Fruit fly (Drosophila melanogaster) whole organism, embryonic: ENCODE measurements around the gene CG5565.
A peak's percentile ranks its signal among the peaks of the same experiment; 100 is the strongest.

Experiments
- B-H1 ChIP-seq: fragments of 200-800 bp; sonication (Bioruptor generic); IDR thresholded peaks from 3 replicates; pipeline ENCODE4 v1.3.6; 2022; ENCODE audit warnings: missing biosample characterization, missing genetic modification characterization
- CG10274 ChIP-seq: fragments of 200-800 bp; sonication (Bioruptor generic); optimal IDR thresholded peaks from 3 replicates; lab custom pipeline; 2017; ENCODE audit warnings: missing biosample characterization, mild to moderate bottlenecking, missing genetic modification characterization
- CG10565 ChIP-seq: fragments of 200-800 bp; sonication (Bioruptor generic); optimal IDR thresholded peaks from 3 replicates; lab custom pipeline; 2016; ENCODE audit warnings: missing biosample characterization, mild to moderate bottlenecking, missing genetic modification characterization
- CG11398 ChIP-seq: fragments of 200-800 bp; sonication (Bioruptor generic); optimal IDR thresholded peaks from 2 replicates; lab custom pipeline; 2016; ENCODE audit warnings: missing biosample characterization, missing genetic modification characterization
- CG11504 ChIP-seq: fragments of 200-800 bp; sonication (Bioruptor generic); optimal IDR thresholded peaks from 3 replicates; lab custom pipeline; 2019; ENCODE audit warnings: missing biosample characterization, mild to moderate bottlenecking, missing genetic modification characterization, moderate library complexity
- CG11560 ChIP-seq: fragments of 200-800 bp; sonication (Bioruptor generic); IDR thresholded peaks from 3 replicates; pipeline ENCODE4 v1.3.6; 2022; ENCODE audit warnings: missing biosample characterization, missing genetic modification characterization
- CG12942 ChIP-seq: fragments of 200-800 bp; sonication (Bioruptor generic); optimal IDR thresholded peaks from 3 replicates; lab custom pipeline; 2016; ENCODE audit warnings: missing biosample characterization, missing genetic modification characterization
- CG14441 ChIP-seq: fragments of 200-800 bp; sonication (Bioruptor generic); IDR thresholded peaks from 2 replicates; pipeline ENCODE4 v1.3.6; 2022; ENCODE audit warnings: missing biosample characterization, missing genetic modification characterization
- CG14965 ChIP-seq: fragments of 200-800 bp; sonication (Bioruptor generic); optimal IDR thresholded peaks from 2 replicates; lab custom pipeline; 2016; ENCODE audit warnings: missing biosample characterization, missing genetic modification characterization, borderline replicate concordance
- CG15011 ChIP-seq: fragments of 200-800 bp; sonication (Bioruptor generic); optimal IDR thresholded peaks from 3 replicates; lab custom pipeline; 2018; ENCODE audit warnings: missing biosample characterization, mild to moderate bottlenecking, missing genetic modification characterization
- CG1647 ChIP-seq: fragments of 200-800 bp; sonication (Bioruptor generic); optimal IDR thresholded peaks from 3 replicates; lab custom pipeline; 2016; ENCODE audit warnings: missing biosample characterization, missing genetic modification characterization
- CG2678 ChIP-seq: fragments of 200-800 bp; sonication (Bioruptor generic); optimal IDR thresholded peaks from 3 replicates; lab custom pipeline; 2019; ENCODE audit warnings: missing biosample characterization, mild to moderate bottlenecking, missing genetic modification characterization, moderate library complexity
- CG30403 ChIP-seq: fragments of 200-800 bp; sonication (Bioruptor generic); optimal IDR thresholded peaks from 3 replicates; lab custom pipeline; 2016; ENCODE audit warnings: missing biosample characterization, missing genetic modification characterization
- CG31388 ChIP-seq: fragments of 200-800 bp; sonication (Bioruptor generic); optimal IDR thresholded peaks from 2 replicates; lab custom pipeline; 2016; ENCODE audit warnings: missing biosample characterization, missing genetic modification characterization
- CG33213 ChIP-seq: fragments of 200-800 bp; sonication (Bioruptor generic); optimal IDR thresholded peaks from 3 replicates; lab custom pipeline; 2016; ENCODE audit warnings: missing biosample characterization, missing genetic modification characterization
- CG33557 ChIP-seq: fragments of 200-800 bp; sonication (Bioruptor generic); optimal IDR thresholded peaks from 2 replicates; lab custom pipeline; 2019; ENCODE audit warnings: missing biosample characterization, mild to moderate bottlenecking, missing genetic modification characterization, moderate library complexity
- CG6254 ChIP-seq: fragments of 200-800 bp; sonication (Bioruptor generic); optimal IDR thresholded peaks from 3 replicates; lab custom pipeline; 2017; ENCODE audit warnings: mild to moderate bottlenecking, missing biosample characterization, missing genetic modification reagents, missing genetic modification characterization
- CG7556 ChIP-seq: fragments of 200-800 bp; sonication (Bioruptor generic); optimal IDR thresholded peaks from 2 replicates; lab custom pipeline; 2017; ENCODE audit warnings: missing biosample characterization, mild to moderate bottlenecking, missing genetic modification characterization
- CG7839 ChIP-seq: fragments of 200-800 bp; sonication (Bioruptor generic); optimal IDR thresholded peaks from 3 replicates; lab custom pipeline; 2018; ENCODE audit warnings: missing biosample characterization, mild to moderate bottlenecking, missing genetic modification characterization, moderate library complexity
- CG8388 ChIP-seq: fragments of 200-800 bp; sonication (Bioruptor generic); optimal IDR thresholded peaks from 2 replicates; lab custom pipeline; 2019; ENCODE audit warnings: missing biosample characterization, mild to moderate bottlenecking, missing genetic modification characterization, moderate library complexity
- Dbx ChIP-seq: fragments of 200-800 bp; sonication (Bioruptor generic); IDR thresholded peaks from 3 replicates; pipeline ENCODE4 v1.3.6; 2022; ENCODE audit warnings: missing biosample characterization, missing genetic modification characterization
- Drgx ChIP-seq: fragments of 200-800 bp; sonication (Bioruptor generic); IDR thresholded peaks from 2 replicates; pipeline ENCODE4 v1.3.6; 2022; ENCODE audit warnings: missing biosample characterization, missing genetic modification characterization
- H15 ChIP-seq: fragments of 200-800 bp; sonication (Bioruptor generic); IDR thresholded peaks from 3 replicates; pipeline ENCODE4 v1.3.6; 2022; ENCODE audit warnings: missing biosample characterization, missing genetic modification characterization
- Hmx ChIP-seq: fragments of 200-800 bp; sonication (Bioruptor generic); optimal IDR thresholded peaks from 2 replicates; lab custom pipeline; 2016; ENCODE audit warnings: missing biosample characterization, missing genetic modification characterization
- Jarid2 ChIP-seq: fragments of 200-800 bp; sonication (Bioruptor generic); optimal IDR thresholded peaks from 3 replicates; lab custom pipeline; 2017; ENCODE audit warnings: mild to moderate bottlenecking, missing biosample characterization, missing genetic modification reagents, missing genetic modification characterization
- Optix ChIP-seq: fragments of 200-800 bp; sonication (Bioruptor generic); IDR thresholded peaks from 3 replicates; pipeline ENCODE4 v1.3.6; 2022; ENCODE audit warnings: missing biosample characterization, missing genetic modification characterization
- Rx ChIP-seq: fragments of 200-800 bp; sonication (Bioruptor generic); IDR thresholded peaks from 2 replicates; pipeline ENCODE4 v1.3.6; 2022; ENCODE audit warnings: missing biosample characterization, missing genetic modification characterization
- ase ChIP-seq: fragments of 200-800 bp; sonication (Bioruptor generic); IDR thresholded peaks from 3 replicates; pipeline ENCODE4 v1.3.6; 2022; ENCODE audit warnings: missing biosample characterization, missing genetic modification characterization
- cad ChIP-seq: fragments of >200 bp; optimal IDR thresholded peaks from 2 replicates; lab custom pipeline; 2017; ENCODE audit warnings: missing biosample characterization, missing genetic modification characterization
- cg ChIP-seq: fragments of 200-800 bp; sonication (Bioruptor generic); optimal IDR thresholded peaks from 3 replicates; lab custom pipeline; 2019; ENCODE audit warnings: missing biosample characterization, mild to moderate bottlenecking, missing genetic modification characterization, moderate library complexity
- chinmo ChIP-seq: fragments of 200-800 bp; sonication (Bioruptor generic); IDR thresholded peaks from 4 replicates; pipeline ENCODE4 v1.3.6; 2022; ENCODE audit warnings: missing biosample characterization, missing genetic modification characterization; ENCODE audit not compliant: partially characterized antibody
- cwo ChIP-seq: fragments of 200-800 bp; sonication (Bioruptor generic); optimal IDR thresholded peaks from 3 replicates; lab custom pipeline; 2017; ENCODE audit warnings: missing biosample characterization, missing genetic modification characterization, mild to moderate bottlenecking, moderate library complexity, missing genetic modification reagents
- dati ChIP-seq: fragments of 200-800 bp; sonication (Bioruptor generic); IDR thresholded peaks from 2 replicates; pipeline ENCODE4 v1.3.6; 2022; ENCODE audit warnings: missing biosample characterization, missing genetic modification characterization
- dmrt99B ChIP-seq: fragments of 200-800 bp; sonication (Bioruptor generic); optimal IDR thresholded peaks from 2 replicates; lab custom pipeline; 2018; ENCODE audit warnings: missing biosample characterization, mild to moderate bottlenecking, missing genetic modification characterization, moderate library complexity
- fru ChIP-seq: fragments of >200 bp; optimal IDR thresholded peaks from 2 replicates; lab custom pipeline; 2017
- fu2 ChIP-seq: fragments of 200-800 bp; sonication (Bioruptor generic); optimal IDR thresholded peaks from 2 replicates; lab custom pipeline; 2016; ENCODE audit warnings: missing biosample characterization, missing genetic modification characterization
- gcm ChIP-seq: fragments of 200-800 bp; sonication (Bioruptor generic); optimal IDR thresholded peaks from 2 replicates; lab custom pipeline; 2019; ENCODE audit warnings: missing biosample characterization, mild to moderate bottlenecking, missing genetic modification characterization, moderate library complexity
- klu ChIP-seq: fragments of 200-800 bp; sonication (Bioruptor generic); IDR thresholded peaks from 2 replicates; pipeline ENCODE4 v1.3.6; 2022; ENCODE audit warnings: missing biosample characterization, missing genetic modification characterization
- lilli ChIP-seq: fragments of 200-800 bp; sonication (Bioruptor generic); optimal IDR thresholded peaks from 3 replicates; lab custom pipeline; 2016; ENCODE audit warnings: missing biosample characterization, missing genetic modification characterization
- pho ChIP-seq: fragments of 200-800 bp; sonication (Bioruptor generic); optimal IDR thresholded peaks from 2 replicates; lab custom pipeline; 2016; ENCODE audit warnings: missing biosample characterization, missing genetic modification characterization
- pita ChIP-seq: fragments of 200-800 bp; sonication (Bioruptor generic); optimal IDR thresholded peaks from 2 replicates; lab custom pipeline; 2017; ENCODE audit warnings: missing biosample characterization, mild to moderate bottlenecking, missing genetic modification characterization
- prd ChIP-seq, 3 experiments: fragments of >200 bp in 2 of 3; fragments of 200-800 bp in 1 of 3; sonication (Bioruptor generic) in 1 of 3; optimal IDR thresholded peaks in 2 of 3; IDR thresholded peaks in 1 of 3; 2 replicates in 2 of 3; 3 replicates in 1 of 3; pipeline versions ENCODE4 v1.3.6 to Lab custom; 2017 to 2022; ENCODE audit warnings: missing biosample characterization in 1 of 3, missing genetic modification characterization in 1 of 3
- salm ChIP-seq: fragments of 200-800 bp; sonication (Bioruptor generic); optimal IDR thresholded peaks from 2 replicates; lab custom pipeline; 2018; ENCODE audit warnings: missing biosample characterization, mild to moderate bottlenecking, missing genetic modification characterization
- schlank ChIP-seq: fragments of 200-800 bp; sonication (Bioruptor generic); optimal IDR thresholded peaks from 2 replicates; lab custom pipeline; 2018; ENCODE audit warnings: missing biosample characterization, mild to moderate bottlenecking, missing genetic modification characterization
- sens ChIP-seq: fragments of 200-800 bp; sonication (Bioruptor generic); peaks from one replicate; lab custom pipeline; 2016; ENCODE audit warnings: missing biosample characterization, missing genetic modification characterization
- sr ChIP-seq: fragments of 200-800 bp; sonication (Bioruptor generic); IDR thresholded peaks from 3 replicates; pipeline ENCODE4 v1.3.6; 2022; ENCODE audit warnings: missing biosample characterization, missing genetic modification characterization
- ssp ChIP-seq: fragments of 200-800 bp; sonication (Bioruptor generic); IDR thresholded peaks from 2 replicates; pipeline ENCODE4 v1.3.6; 2022; ENCODE audit warnings: missing biosample characterization, missing genetic modification characterization
- twi ChIP-seq: fragments of 200-800 bp; optimal IDR thresholded peaks from 2 replicates; lab custom pipeline; 2019; ENCODE audit warnings: missing biosample characterization, mild to moderate bottlenecking, missing genetic modification characterization, moderate library complexity
- vfl ChIP-seq: fragments of 200-800 bp; sonication (Bioruptor generic); optimal IDR thresholded peaks from 2 replicates; lab custom pipeline; 2016; ENCODE audit warnings: missing biosample characterization, missing genetic modification characterization
- wdn ChIP-seq: fragments of 200-800 bp; sonication (Bioruptor generic); IDR thresholded peaks from 2 replicates; pipeline ENCODE4 v1.3.6; 2022; ENCODE audit warnings: missing biosample characterization, missing genetic modification characterization
- yki ChIP-seq: fragments of >200 bp; optimal IDR thresholded peaks from 3 replicates; lab custom pipeline; 2018
- zfh1 ChIP-seq: fragments of 200-800 bp; sonication (Bioruptor generic); IDR thresholded peaks from 3 replicates; pipeline ENCODE4 v1.3.6; 2022; ENCODE audit warnings: missing biosample characterization, missing genetic modification characterization

Gene CG5565

DNA sequence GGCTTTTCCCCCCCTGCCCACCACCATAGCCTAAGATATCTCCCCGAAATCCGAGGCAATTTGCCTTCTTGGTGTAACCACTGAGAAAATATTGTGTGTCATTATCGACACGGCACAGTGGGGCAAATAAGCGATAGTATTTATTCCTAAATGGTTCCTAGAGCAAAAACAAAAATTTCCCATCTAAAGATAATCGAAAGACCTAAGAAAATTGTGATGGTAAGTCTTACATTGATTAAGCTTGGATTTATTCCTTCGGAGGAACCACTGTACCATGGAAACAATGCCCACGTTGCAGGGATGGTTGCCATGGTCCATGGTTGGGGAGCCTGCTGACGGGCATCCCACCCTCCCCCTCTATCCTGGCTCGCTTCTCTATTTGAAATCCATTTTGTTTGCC lies 39.3 kb downstream of the CG5565 start (continued):
- TF ChIP-seq CG8388 (GFP tag; lab: Kevin White, UChicago) (peak; percentile 14), twi (tag; lab: Kevin White, UChicago) (no peak), CG7839 (peak; percentile 36), yki (lab: Kevin White, UChicago) (no peak), Hmx (GFP tag; lab: Kevin White, UChicago) (no peak), salm (tag; lab: Kevin White, UChicago) (no peak), chinmo (GFP tag; lab: Robert Waterston, UW) (no peak), sr (GFP tag; lab: Robert Waterston, UW) (no peak), dmrt99B (peak; percentile 51), ssp (GFP tag; lab: Robert Waterston, UW) (no peak), B-H1 (GFP tag; lab: Robert Waterston, UW) (no peak), schlank (tag; lab: Kevin White, UChicago) (no peak), vfl (GFP tag; lab: Kevin White, UChicago) (no peak), H15 (no peak), pho (GFP tag; lab: Kevin White, UChicago) (no peak), Drgx (GFP tag; lab: Robert Waterston, UW) (no peak), cad (GFP tag; lab: Kevin White, UChicago) (no peak), pita (GFP tag; lab: Kevin White, UChicago) (no peak), CG33213 (GFP tag; lab: Kevin White, UChicago) (no peak), CG30403 (GFP tag; lab: Kevin White, UChicago) (peak; percentile 8), cwo (peak; percentile 10), CG11398 (GFP tag; lab: Kevin White, UChicago) (no peak), CG15011 (no peak), lilli (GFP tag; lab: Kevin White, UChicago) (peak; percentile 36), sens (GFP tag; lab: Kevin White, UChicago) (no peak), CG10274 (GFP tag; lab: Kevin White, UChicago) (no peak), dati (GFP tag; lab: Robert Waterston, UW) (no peak), CG33557 (GFP tag; lab: Kevin White, UChicago) (no peak)

DNA sequence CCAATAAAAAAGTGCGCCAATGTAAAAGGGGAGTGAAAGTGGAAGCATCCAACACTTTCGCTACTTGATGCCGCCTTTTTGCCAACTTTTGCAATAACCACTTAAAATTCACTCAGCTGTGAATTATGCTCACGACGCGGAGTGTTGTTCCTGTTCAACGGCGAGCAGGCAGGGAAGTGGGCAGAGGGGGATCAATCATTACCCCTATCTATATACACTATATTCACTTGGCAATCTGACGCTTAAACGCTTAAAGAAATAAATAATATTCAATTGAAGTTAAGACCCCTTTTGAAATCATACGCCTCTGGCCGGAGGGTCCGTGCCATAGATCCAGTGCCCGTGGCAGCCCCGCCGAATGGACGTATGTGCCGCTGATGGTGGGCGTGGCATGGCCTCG lies 40.4 kb downstream of the CG5565 start:
- TF ChIP-seq CG2678 (peak; percentile 1), klu (GFP tag; lab: Robert Waterston, UW) (no peak), CG12942 (GFP tag; lab: Kevin White, UChicago) (no peak), prd (optimal IDR thresholded peaks at IDR 0.05; lab: Kevin White, UChicago) (no peak), prd (GFP tag; IDR thresholded peaks at IDR 0.05; lab: Robert Waterston, UW) (peak; percentile 63), ase (GFP tag; lab: Robert Waterston, UW) (no peak), CG14965 (GFP tag; lab: Kevin White, UChicago) (no peak), CG6254 (no peak), cg (no peak), Rx (GFP tag; lab: Robert Waterston, UW) (no peak), wdn (peak; percentile 15; the same call in 1 of the 2 replicates), CG10565 (GFP tag; lab: Kevin White, UChicago) (no peak), CG1647 (no peak), Optix (GFP tag; lab: Robert Waterston, UW) (peak; percentile 10; the same call in 1 of the 3 replicates), gcm (GFP tag; lab: Kevin White, UChicago) (no peak), CG11560 (tag; lab: Robert Waterston, UW) (0 out of 3 replicates have a peak, but pooled peaks have one; percentile 27), Dbx (GFP tag; lab: Robert Waterston, UW) (peak; percentile 46; the same call in 1 of the 3 replicates), fru (no peak), Jarid2 (no peak), zfh1 (GFP tag; lab: Robert Waterston, UW) (0 out of 3 replicates have a peak, but pooled peaks have one; percentile 14), ssp (GFP tag; lab: Robert Waterston, UW) (no peak), twi (tag; lab: Kevin White, UChicago) (no peak), fu2 (no peak), CG11504 (tag; lab: Kevin White, UChicago) (peak; percentile 4), CG7556 (GFP tag; lab: Kevin White, UChicago) (no peak), CG14441 (GFP tag; lab: Robert Waterston, UW) (0 out of 2 replicates have a peak, but pooled peaks have one; percentile 14), CG31388 (GFP tag; lab: Kevin White, UChicago) (no peak)
